Fruit fly (Drosophila melanogaster) whole organism, wandering third instar larva: ENCODE measurements around the gene CG33217.

Experiments
- CG9705 ChIP-seq: fragments of 200-800 bp; sonication (Bioruptor generic); optimal IDR thresholded peaks from 2 replicates; lab custom pipeline; 2018; ENCODE audit warnings: missing biosample characterization, mild to moderate bottlenecking, missing genetic modification characterization
- OdsH ChIP-seq: fragments of 200-800 bp; sonication (Bioruptor generic); optimal IDR thresholded peaks from 2 replicates; lab custom pipeline; 2016; ENCODE audit warnings: missing biosample characterization, mild to moderate bottlenecking, missing genetic modification characterization
- fru ChIP-seq: fragments of 200-800 bp; sonication (Bioruptor generic); optimal IDR thresholded peaks from 3 replicates; lab custom pipeline; 2016; ENCODE audit warnings: missing biosample characterization, mild to moderate bottlenecking, missing genetic modification characterization
- h ChIP-seq: fragments of 200-800 bp; sonication (Bioruptor generic); optimal IDR thresholded peaks from 3 replicates; lab custom pipeline; 2016; ENCODE audit warnings: missing biosample characterization, mild to moderate bottlenecking, missing genetic modification characterization
- lola ChIP-seq: fragments of >200 bp; optimal IDR thresholded peaks from 2 replicates; lab custom pipeline; 2017; ENCODE audit warnings: missing biosample characterization, missing genetic modification characterization
- usp ChIP-seq: fragments of >200 bp; optimal IDR thresholded peaks from 2 replicates; lab custom pipeline; 2017; ENCODE audit warnings: missing biosample characterization, missing genetic modification characterization

DNA sequence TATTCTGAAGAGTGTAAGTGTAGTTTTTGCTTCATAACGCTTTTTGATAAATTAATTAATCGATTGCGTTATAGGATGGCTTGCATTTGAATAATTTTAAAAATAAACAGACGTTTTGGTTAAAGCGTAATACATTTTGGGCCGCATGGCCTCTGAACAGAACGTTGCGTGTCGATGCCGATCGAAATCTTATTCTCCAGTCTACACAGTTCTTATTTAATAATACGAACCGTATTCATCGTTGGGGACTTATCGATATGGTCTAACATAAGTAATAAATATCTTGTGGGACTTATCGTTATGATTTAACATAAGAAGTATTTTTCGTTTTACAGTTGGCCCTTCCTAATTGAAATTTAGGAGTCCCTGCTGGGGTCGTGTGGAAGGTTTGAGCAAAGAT is 36.9 kb upstream of the CG33217 start:
- no peak for TF ChIP-seq CG9705 (GFP tag; lab: Kevin White, UChicago)
- TF ChIP-seq fru: no peak
- TF ChIP-seq usp (GFP tag; lab: Kevin White, UChicago): no peak
- no peak for TF ChIP-seq h
- TF ChIP-seq OdsH (GFP tag; lab: Kevin White, UChicago): no peak
- TF ChIP-seq lola (GFP tag; lab: Kevin White, UChicago): no peak
